Worm (Caenorhabditis elegans) whole organism, young adult: ENCODE data around the gene spp-27.

Experiments
- F33H1.4 ChIP-seq: fragments of 200-800 bp; sonication (Bioruptor generic); IDR thresholded peaks from 2 replicates; pipeline ENCODE4 v1.3.6; 2022; ENCODE audit warnings: missing genetic modification reagents, missing genetic modification characterization, missing compliant biosample characterization
- K12H6.12 ChIP-seq: fragments of 200-800 bp; sonication (Bioruptor generic); optimal IDR thresholded peaks from 2 replicates; lab custom pipeline; 2018; ENCODE audit warnings: mild to moderate bottlenecking, missing genetic modification characterization, missing compliant biosample characterization
- ama-1 ChIP-seq, 3 experiments: fragments of 150-350 bp in 1 of 3; sonication (generic microtip) in 2 of 3; optimal IDR thresholded peaks; 2 replicates each; lab custom pipeline; 2014 to 2018; ENCODE audit warnings: missing biosample characterization in 2 of 3, missing genetic modification characterization in 2 of 3, missing genetic modification reagents in 2 of 3
- attf-3 ChIP-seq: fragments of 200-800 bp; sonication (Bioruptor generic); conservative IDR thresholded peaks from 2 replicates; pipeline ENCODE4 v1.3.6; 2022; ENCODE audit warnings: missing genetic modification reagents, missing genetic modification characterization, missing compliant biosample characterization
- dpl-1 ChIP-seq: fragments of 150-350 bp; optimal IDR thresholded peaks from 2 replicates; lab custom pipeline; 2014; ENCODE audit warnings: missing biosample characterization, missing genetic modification reagents, missing genetic modification characterization
- let-526 ChIP-seq: fragments of 200-800 bp; sonication (Bioruptor generic); IDR thresholded peaks from 2 replicates; pipeline ENCODE4 v1.3.6; 2022; ENCODE audit warnings: missing genetic modification reagents, missing genetic modification characterization, missing compliant biosample characterization
- madf-3 ChIP-seq: fragments of 200-800 bp; sonication (Bioruptor generic); IDR thresholded peaks from 2 replicates; pipeline ENCODE4 v1.3.6; 2022; ENCODE audit warnings: missing genetic modification reagents, missing genetic modification characterization, missing compliant biosample characterization
- snpc-1.1 ChIP-seq: sonication (generic microtip); optimal IDR thresholded peaks from 2 replicates; lab custom pipeline; 2017; ENCODE audit warnings: missing genetic modification characterization, mild to moderate bottlenecking, missing compliant biosample characterization, antibody characterized with exemption, moderate library complexity, missing genotype, missing genetic modification reagents; ENCODE audit not compliant: insufficient read depth
- unc-62 ChIP-seq: fragments of 150-350 bp; optimal IDR thresholded peaks from 2 replicates; lab custom pipeline; 2014; ENCODE audit warnings: missing biosample characterization, missing genetic modification reagents, missing genetic modification characterization

DNA sequence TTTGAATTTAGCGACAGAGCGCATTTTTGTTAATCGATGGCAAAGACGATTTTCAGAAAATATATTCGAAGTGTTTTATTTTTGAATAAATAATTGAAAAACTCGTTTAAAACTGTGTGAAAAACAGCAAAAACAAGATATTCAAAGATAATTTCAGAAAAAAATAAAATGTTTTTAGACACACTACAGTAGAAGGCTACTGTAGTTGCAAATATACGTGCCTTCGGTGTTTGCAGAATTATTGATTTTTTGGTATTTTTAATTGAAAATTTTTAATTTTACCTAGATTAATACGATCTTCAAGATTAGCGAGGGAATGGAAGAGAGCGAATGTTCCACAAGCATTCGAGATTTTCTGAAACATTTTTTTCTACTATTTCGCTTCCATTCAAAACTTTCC is 46.3 kb downstream of the spp-27 start:
- TF ChIP-seq ama-1 (optimal IDR thresholded peaks at IDR 0.05; lab: Kevin White, UChicago) (no peak), ama-1 (GFP tag; optimal IDR thresholded peaks at IDR 0.05; lab: Kevin White, UChicago) (no peak), F33H1.4 (GFP tag; lab: Robert Waterston, UW) (no peak), unc-62 (no peak), snpc-1.1 (tag; lab: Kevin White, UChicago) (no peak), dpl-1 (no peak), attf-3 (GFP tag; lab: Robert Waterston, UW) (no peak), let-526 (no peak), madf-3 (GFP tag; lab: Robert Waterston, UW) (no peak), K12H6.12 (tag; lab: Kevin White, UChicago) (no peak)
